Fruit fly (Drosophila melanogaster) whole organism, wandering third instar larva: ENCODE data around the gene Bap60.

Experiments
- CG32264 ChIP-seq: fragments of 200-800 bp; sonication (Bioruptor generic); optimal IDR thresholded peaks from 2 replicates; lab custom pipeline; 2016; ENCODE audit warnings: missing biosample characterization, missing genetic modification characterization
- CrebA ChIP-seq: fragments of 200-800 bp; sonication (Bioruptor generic); optimal IDR thresholded peaks from 2 replicates; lab custom pipeline; 2016; ENCODE audit warnings: missing biosample characterization, mild to moderate bottlenecking, missing genetic modification characterization, borderline replicate concordance
- HLH106 ChIP-seq: fragments of 200-800 bp; optimal IDR thresholded peaks from 3 replicates; lab custom pipeline; 2019; ENCODE audit warnings: missing biosample characterization, mild to moderate bottlenecking, missing genetic modification characterization, moderate library complexity
- OdsH ChIP-seq: fragments of 200-800 bp; sonication (Bioruptor generic); optimal IDR thresholded peaks from 2 replicates; lab custom pipeline; 2016; ENCODE audit warnings: missing biosample characterization, mild to moderate bottlenecking, missing genetic modification characterization
- Sp1 ChIP-seq: fragments of 200-800 bp; sonication (Bioruptor generic); optimal IDR thresholded peaks from 3 replicates; lab custom pipeline; 2019; ENCODE audit warnings: missing biosample characterization, mild to moderate bottlenecking, missing genetic modification characterization, moderate library complexity
- ey ChIP-seq: fragments of 200-800 bp; sonication (Bioruptor generic); optimal IDR thresholded peaks from 2 replicates; lab custom pipeline; 2016; ENCODE audit warnings: missing biosample characterization, missing genetic modification characterization
- fru ChIP-seq: fragments of 200-800 bp; sonication (Bioruptor generic); optimal IDR thresholded peaks from 3 replicates; lab custom pipeline; 2016; ENCODE audit warnings: missing biosample characterization, mild to moderate bottlenecking, missing genetic modification characterization
- pan ChIP-seq: fragments of >200 bp; optimal IDR thresholded peaks from 2 replicates; lab custom pipeline; 2017
- psq ChIP-seq: fragments of 200-800 bp; sonication (Bioruptor generic); optimal IDR thresholded peaks from 3 replicates; lab custom pipeline; 2017; ENCODE audit warnings: missing biosample characterization, mild to moderate bottlenecking, missing genetic modification characterization, moderate library complexity
- sage ChIP-seq: fragments of 200-800 bp; sonication (Bioruptor generic); optimal IDR thresholded peaks from 2 replicates; lab custom pipeline; 2016; ENCODE audit warnings: missing biosample characterization, mild to moderate bottlenecking, missing genetic modification characterization
- woc ChIP-seq: sonication (Bioruptor generic); optimal IDR thresholded peaks from 2 replicates; lab custom pipeline; 2016; ENCODE audit warnings: missing biosample characterization, mild to moderate bottlenecking, missing genetic modification characterization

- TF ChIP-seq Sp1 (GFP tag; lab: Kevin White, UChicago) (no peak), sage (GFP tag; lab: Kevin White, UChicago) (no peak), fru (no peak), CrebA (GFP tag; lab: Kevin White, UChicago) (no peak), psq (GFP tag; lab: Kevin White, UChicago) (peak; percentile 6), ey (no peak), HLH106 (tag; lab: Kevin White, UChicago) (peak; percentile 17), pan (lab: Kevin White, UChicago) (no peak), woc (GFP tag; lab: Kevin White, UChicago) (no peak), CG32264 (GFP tag; lab: Kevin White, UChicago) (no peak), OdsH (GFP tag; lab: Kevin White, UChicago) (no peak)
These were observed 48.8 kb upstream of the Bap60 start for dm6 chrX:13208075-13208474.
